Fruit fly (Drosophila melanogaster): Measurements from ENCODE around the gene b.

- TF ChIP-seq CG17806 (tag; optimal IDR thresholded peaks at IDR 0.05) (no peak), gl (tag; optimal IDR thresholded peaks at IDR 0.05) (no peak), CG14655 (GFP tag; optimal IDR thresholded peaks at IDR 0.05) (no peak), CG10348 (GFP tag; IDR thresholded peaks at IDR 0.05) (no peak)
Measured at dm6 chr2L:13845178-13845577, 24.1 kb downstream of the b start, which contains the start of gene CG8997.

Measured in whole organism, pupa.